Worm (Caenorhabditis elegans) whole organism, L1 larva: ENCODE results near the gene eng-1.

Experiments
- C16A3.4 ChIP-seq: fragments of 150-350 bp; optimal IDR thresholded peaks from 2 replicates; lab custom pipeline; 2014; ENCODE audit warnings: missing biosample characterization, missing genetic modification characterization
- C34B4.2 ChIP-seq: sonication (generic microtip); optimal IDR thresholded peaks from 2 replicates; lab custom pipeline; 2017; ENCODE audit warnings: mild to moderate bottlenecking, missing genetic modification characterization, missing compliant biosample characterization
- Y116A8C.19 ChIP-seq: sonication (generic microtip); optimal IDR thresholded peaks from 2 replicates; lab custom pipeline; 2016; ENCODE audit warnings: missing compliant biosample characterization, missing genetic modification characterization, borderline replicate concordance
- aha-1 ChIP-seq: fragments of 150-350 bp; optimal IDR thresholded peaks from 2 replicates; lab custom pipeline; 2014; ENCODE audit warnings: missing biosample characterization, missing genetic modification characterization
- alr-1 ChIP-seq: fragments of 200-800 bp; sonication (Bioruptor generic); optimal IDR thresholded peaks from 2 replicates; lab custom pipeline; 2018; ENCODE audit warnings: borderline replicate concordance, mild to moderate bottlenecking, missing genetic modification characterization, missing compliant biosample characterization
- blmp-1 ChIP-seq: fragments of 150-350 bp; optimal IDR thresholded peaks from 2 replicates; lab custom pipeline; 2014; ENCODE audit warnings: missing biosample characterization, missing genetic modification characterization
- ceh-8 ChIP-seq: fragments of 200-800 bp; sonication (Bioruptor generic); optimal IDR thresholded peaks from 2 replicates; lab custom pipeline; 2018; ENCODE audit warnings: mild to moderate bottlenecking, missing genetic modification characterization, moderate library complexity, missing compliant biosample characterization
- ceh-82 ChIP-seq, 3 experiments: fragments of 150-350 bp in 1 of 3; sonication (generic microtip) in 2 of 3; optimal IDR thresholded peaks; 2 replicates each; lab custom pipeline; 2014 to 2017; ENCODE audit warnings: missing biosample characterization in 3 of 3, missing genetic modification characterization in 3 of 3
- dpl-1 ChIP-seq, 3 experiments: fragments of 150-350 bp in 2 of 3; sonication (generic microtip) in 1 of 3; optimal IDR thresholded peaks; 2 replicates each; lab custom pipeline; 2014 to 2017; ENCODE audit warnings: missing biosample characterization in 3 of 3, missing genetic modification characterization in 3 of 3, missing genetic modification reagents in 3 of 3
- dsc-1 ChIP-seq: sonication (generic microtip); optimal IDR thresholded peaks from 2 replicates; lab custom pipeline; 2016; ENCODE audit warnings: mild to moderate bottlenecking, missing genetic modification characterization, missing compliant biosample characterization
- efl-1 ChIP-seq, 4 experiments: fragments of 150-350 bp; optimal IDR thresholded peaks in 3 of 4; peaks in 1 of 4; 1 replicate in 1 of 4; 2 replicates in 3 of 4; lab custom pipeline; 2014; ENCODE audit warnings: missing biosample characterization in 2 of 4, missing genetic modification characterization in 2 of 4, missing genetic modification reagents in 2 of 4
- efl-3 ChIP-seq: fragments of 200-800 bp; sonication (Bioruptor generic); optimal IDR thresholded peaks from 2 replicates; lab custom pipeline; 2018; ENCODE audit warnings: mild to moderate bottlenecking, missing genetic modification characterization, missing compliant biosample characterization
- elt-2 ChIP-seq: sonication (generic microtip); optimal IDR thresholded peaks from 2 replicates; lab custom pipeline; 2016; ENCODE audit warnings: missing genetic modification characterization, mild to moderate bottlenecking, inconsistent platforms, missing compliant biosample characterization, missing genetic modification reagents
- elt-3 ChIP-seq, 6 experiments: fragments of 150-350 bp in 1 of 6; sonication (generic microtip); optimal IDR thresholded peaks; 2 replicates each; lab custom pipeline; 2017 to 2018; ENCODE audit warnings: missing biosample characterization in 6 of 6, missing genetic modification characterization in 6 of 6, inconsistent platforms in 1 of 6
- ets-5 ChIP-seq: fragments of 200-800 bp; sonication (Bioruptor generic); IDR thresholded peaks from 2 replicates; pipeline ENCODE4 v1.3.6; 2022; ENCODE audit warnings: missing genetic modification characterization, missing compliant biosample characterization
- fkh-10 ChIP-seq: sonication (generic microtip); optimal IDR thresholded peaks from 2 replicates; lab custom pipeline; 2017; ENCODE audit warnings: missing biosample characterization, missing genetic modification reagents, missing genetic modification characterization
- fkh-4 ChIP-seq: sonication (generic microtip); optimal IDR thresholded peaks from 2 replicates; lab custom pipeline; 2016; ENCODE audit warnings: missing compliant biosample characterization, missing genetic modification characterization, borderline replicate concordance
- fkh-8 ChIP-seq: sonication (generic microtip); optimal IDR thresholded peaks from 2 replicates; lab custom pipeline; 2016; ENCODE audit warnings: mild to moderate bottlenecking, missing genetic modification characterization, missing compliant biosample characterization
- fos-1 ChIP-seq: fragments of 150-350 bp; optimal IDR thresholded peaks from 2 replicates; lab custom pipeline; 2014; ENCODE audit warnings: missing biosample characterization, missing genetic modification characterization
- hlh-17 ChIP-seq: fragments of 200-800 bp; sonication (Bioruptor generic); optimal IDR thresholded peaks from 2 replicates; lab custom pipeline; 2018; ENCODE audit warnings: missing genetic modification characterization, mild to moderate bottlenecking, missing compliant biosample characterization, moderate library complexity, borderline replicate concordance
- hlh-4 ChIP-seq: sonication (generic microtip); optimal IDR thresholded peaks from 2 replicates; lab custom pipeline; 2016; ENCODE audit warnings: mild to moderate bottlenecking, missing genetic modification characterization, missing compliant biosample characterization
- isw-1 ChIP-seq: fragments of 200-800 bp; sonication (Bioruptor generic); IDR thresholded peaks from 2 replicates; pipeline ENCODE4 v1.3.6; 2022; ENCODE audit warnings: missing genetic modification characterization, missing compliant biosample characterization
- jun-1 ChIP-seq: fragments of 150-350 bp; optimal IDR thresholded peaks from 2 replicates; lab custom pipeline; 2014; ENCODE audit warnings: missing biosample characterization, missing genetic modification reagents, missing genetic modification characterization
- lin-13 ChIP-seq: fragments of 150-350 bp; optimal IDR thresholded peaks from 2 replicates; lab custom pipeline; 2014; ENCODE audit warnings: missing biosample characterization, missing genetic modification reagents, missing genetic modification characterization
- lin-14 ChIP-seq: fragments of 200-800 bp; sonication (Bioruptor generic); optimal IDR thresholded peaks from 2 replicates; lab custom pipeline; 2018; ENCODE audit warnings: mild to moderate bottlenecking, missing genetic modification characterization, moderate library complexity, missing compliant biosample characterization
- lsy-2 ChIP-seq, 2 experiments: fragments of 150-350 bp; optimal IDR thresholded peaks; 2 replicates each; lab custom pipeline; 2014; ENCODE audit warnings: missing biosample characterization in 2 of 2, missing genetic modification characterization in 2 of 2
- mdl-1 ChIP-seq, 2 experiments: fragments of 150-350 bp; optimal IDR thresholded peaks; 2 replicates each; lab custom pipeline; 2014 to 2017; ENCODE audit warnings: missing biosample characterization in 2 of 2, missing genetic modification characterization in 2 of 2, inconsistent platforms in 1 of 2
- mep-1 ChIP-seq: fragments of 150-350 bp; optimal IDR thresholded peaks from 2 replicates; lab custom pipeline; 2014; ENCODE audit warnings: missing biosample characterization, missing genetic modification characterization
- nhr-11 ChIP-seq: fragments of 150-350 bp; optimal IDR thresholded peaks from 2 replicates; lab custom pipeline; 2014; ENCODE audit warnings: missing biosample characterization, missing genetic modification characterization
- nhr-19 ChIP-seq: fragments of 200-800 bp; sonication (Bioruptor generic); conservative IDR thresholded peaks from 2 replicates; pipeline ENCODE4 v1.3.6; 2022; ENCODE audit warnings: missing genetic modification characterization, missing compliant biosample characterization
- nhr-20 ChIP-seq: sonication (generic microtip); optimal IDR thresholded peaks from 2 replicates; lab custom pipeline; 2016; ENCODE audit warnings: mild to moderate bottlenecking, missing genetic modification characterization, missing compliant biosample characterization
- nhr-237 ChIP-seq: fragments of 150-350 bp; optimal IDR thresholded peaks from 2 replicates; lab custom pipeline; 2014; ENCODE audit warnings: missing biosample characterization, missing genetic modification characterization
- nhr-28 ChIP-seq: fragments of 150-350 bp; optimal IDR thresholded peaks from 2 replicates; lab custom pipeline; 2014; ENCODE audit warnings: missing biosample characterization, missing genetic modification characterization
- nhr-47 ChIP-seq: sonication (generic microtip); optimal IDR thresholded peaks from 2 replicates; lab custom pipeline; 2016; ENCODE audit warnings: mild to moderate bottlenecking, missing genetic modification characterization, moderate library complexity, missing compliant biosample characterization
- nhr-71 ChIP-seq: sonication (generic microtip); optimal IDR thresholded peaks from 2 replicates; lab custom pipeline; 2016; ENCODE audit warnings: mild to moderate bottlenecking, missing genetic modification characterization, moderate library complexity, missing compliant biosample characterization
- nhr-76 ChIP-seq: sonication (generic microtip); optimal IDR thresholded peaks from 2 replicates; lab custom pipeline; 2017; ENCODE audit warnings: missing biosample characterization, missing genetic modification characterization
- nhr-84 ChIP-seq: sonication (generic microtip); optimal IDR thresholded peaks from 2 replicates; lab custom pipeline; 2017; ENCODE audit warnings: missing biosample characterization, missing genetic modification characterization
- nhr-90 ChIP-seq: sonication (generic microtip); optimal IDR thresholded peaks from 2 replicates; lab custom pipeline; 2016; ENCODE audit warnings: mild to moderate bottlenecking, missing genetic modification characterization, missing compliant biosample characterization; ENCODE audit not compliant: poor library complexity
- pqm-1 ChIP-seq: sonication (generic microtip); optimal IDR thresholded peaks from 3 replicates; lab custom pipeline; 2017; ENCODE audit warnings: missing biosample characterization, missing genetic modification characterization
- rnt-1 ChIP-seq: sonication (generic microtip); optimal IDR thresholded peaks from 2 replicates; lab custom pipeline; 2016; ENCODE audit warnings: mild to moderate bottlenecking, missing genetic modification characterization, moderate library complexity, missing compliant biosample characterization
- skn-1 ChIP-seq: fragments of 150-350 bp; optimal IDR thresholded peaks from 2 replicates; lab custom pipeline; 2014; ENCODE audit warnings: missing biosample characterization, missing genetic modification characterization
- snu-23 ChIP-seq: sonication (generic microtip); optimal IDR thresholded peaks from 2 replicates; lab custom pipeline; 2016; ENCODE audit warnings: missing genetic modification characterization, missing compliant biosample characterization
- sptf-1 ChIP-seq: fragments of 150-350 bp; optimal IDR thresholded peaks from 2 replicates; lab custom pipeline; 2014; ENCODE audit warnings: missing biosample characterization, missing genetic modification characterization
- sup-37 ChIP-seq: fragments of 200-800 bp; sonication (Bioruptor generic); optimal IDR thresholded peaks from 2 replicates; lab custom pipeline; 2018; ENCODE audit warnings: mild to moderate bottlenecking, missing genetic modification characterization, missing compliant biosample characterization
- swsn-7 ChIP-seq: sonication (generic microtip); optimal IDR thresholded peaks from 2 replicates; lab custom pipeline; 2016; ENCODE audit warnings: missing genetic modification characterization, missing compliant biosample characterization
- tbx-2 ChIP-seq: sonication (generic microtip); optimal IDR thresholded peaks from 2 replicates; lab custom pipeline; 2016; ENCODE audit warnings: missing genetic modification characterization, missing compliant biosample characterization
- unc-30 ChIP-seq: sonication (generic microtip); optimal IDR thresholded peaks from 2 replicates; lab custom pipeline; 2017; ENCODE audit warnings: missing biosample characterization, missing genetic modification characterization
- unc-86 ChIP-seq: sonication (generic microtip); optimal IDR thresholded peaks from 2 replicates; lab custom pipeline; 2016; ENCODE audit warnings: missing genetic modification characterization, missing compliant biosample characterization
- unc-98 ChIP-seq: fragments of 200-800 bp; sonication (Bioruptor generic); IDR thresholded peaks from 2 replicates; pipeline ENCODE4 v1.3.6; 2022; ENCODE audit warnings: missing genetic modification characterization, missing compliant biosample characterization
- vab-15 ChIP-seq: sonication (generic microtip); optimal IDR thresholded peaks from 2 replicates; lab custom pipeline; 2017; ENCODE audit warnings: missing genotype, mild to moderate bottlenecking, missing genetic modification characterization, missing compliant biosample characterization
- xbp-1 ChIP-seq: sonication (generic microtip); optimal IDR thresholded peaks from 2 replicates; lab custom pipeline; 2016; ENCODE audit warnings: missing genetic modification characterization, missing compliant biosample characterization
- zag-1 ChIP-seq: fragments of 150-350 bp; optimal IDR thresholded peaks from 2 replicates; lab custom pipeline; 2014; ENCODE audit warnings: missing biosample characterization, missing genetic modification characterization
- ztf-4 ChIP-seq: fragments of 150-350 bp; optimal IDR thresholded peaks from 2 replicates; lab custom pipeline; 2014; ENCODE audit warnings: missing biosample characterization, missing genetic modification characterization

The eng-1 gene

DNA sequence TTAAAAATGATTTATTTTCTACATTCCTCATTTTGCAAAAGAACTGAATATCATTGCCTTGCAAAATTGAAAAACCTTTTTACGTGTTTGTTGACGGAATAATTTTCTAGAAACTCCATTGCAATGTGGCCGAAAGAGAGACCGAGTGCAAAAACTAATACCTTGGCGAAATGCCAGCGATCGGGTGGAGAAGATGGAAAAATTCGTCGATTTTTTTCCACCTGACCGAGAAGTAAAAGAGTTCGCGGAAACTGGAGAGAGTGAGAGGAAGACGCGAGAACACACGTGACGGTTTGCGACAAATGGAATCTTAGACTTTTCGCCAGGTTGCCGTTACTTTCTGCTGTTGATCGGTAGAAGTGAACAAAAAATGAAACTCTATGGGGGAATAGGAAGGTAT, 26.6 kb downstream of the eng-1 start:
- peak; percentile 37 for TF ChIP-seq fkh-8 (tag; lab: Kevin White, UChicago)
- no peak for TF ChIP-seq ztf-4
- no peak for TF ChIP-seq zag-1 (tag; lab: Kevin White, UChicago)
- TF ChIP-seq efl-1 (optimal IDR thresholded peaks at IDR 0.05; lab: Kevin White, UChicago): peak in 1 of 2 experiments; percentile 17
- TF ChIP-seq efl-1 (GFP tag; optimal IDR thresholded peaks at IDR 0.05 in 1 of 2; lab: Kevin White, UChicago): peak; percentile 16 to 53
- no peak for TF ChIP-seq aha-1
- TF ChIP-seq mep-1 (tag; lab: Kevin White, UChicago): peak; percentile 52
- peak; percentile 78 for TF ChIP-seq nhr-71 (tag; lab: Kevin White, UChicago)
- TF ChIP-seq C34B4.2 (tag; lab: Kevin White, UChicago): no peak
- TF ChIP-seq lsy-2 (tag; optimal IDR thresholded peaks at IDR 0.05; lab: Kevin White, UChicago): peak in 1 of 2 experiments; percentile 74
- TF ChIP-seq lin-14 (GFP tag; lab: Kevin White, UChicago): peak; percentile 83
- peak in 2 of 3 experiments; percentile 31 to 37 for TF ChIP-seq dpl-1 (GFP tag; optimal IDR thresholded peaks at IDR 0.05; lab: Kevin White, UChicago)
- TF ChIP-seq dsc-1 (tag; lab: Kevin White, UChicago): peak; percentile 11
- TF ChIP-seq fkh-4 (tag; lab: Kevin White, UChicago): no peak
- TF ChIP-seq unc-98 (GFP tag; lab: Robert Waterston, UW): no peak
- no peak for TF ChIP-seq fos-1
- TF ChIP-seq hlh-17 (GFP tag; lab: Kevin White, UChicago): no peak
- no peak for TF ChIP-seq sptf-1 (tag; lab: Kevin White, UChicago)
- TF ChIP-seq lin-13: peak; percentile 46
- no peak for TF ChIP-seq fkh-10 (GFP tag; lab: Kevin White, UChicago)
- TF ChIP-seq mdl-1 (tag; optimal IDR thresholded peaks at IDR 0.05; lab: Kevin White, UChicago): peak in 1 of 2 experiments; percentile 92
- no peak for TF ChIP-seq alr-1 (tag; lab: Kevin White, UChicago)
- TF ChIP-seq nhr-20 (tag; lab: Kevin White, UChicago): peak; percentile 77
- no peak for TF ChIP-seq hlh-4 (tag; lab: Kevin White, UChicago)
- peak; percentile 7 for TF ChIP-seq xbp-1 (tag; lab: Kevin White, UChicago)
- TF ChIP-seq ets-5 (GFP tag; lab: Robert Waterston, UW): no peak
- no peak for TF ChIP-seq efl-3
- TF ChIP-seq isw-1 (GFP tag; lab: Robert Waterston, UW): no peak
- peak in 1 of 6 experiments; percentile 64 for TF ChIP-seq elt-3 (tag; optimal IDR thresholded peaks at IDR 0.05; lab: Kevin White, UChicago)
- no peak for TF ChIP-seq unc-30 (tag; lab: Kevin White, UChicago)
- no peak for TF ChIP-seq nhr-28
- no peak for TF ChIP-seq nhr-76 (tag; lab: Kevin White, UChicago)
- TF ChIP-seq sup-37 (GFP tag; lab: Kevin White, UChicago): no peak
- peak; percentile 49 for TF ChIP-seq nhr-90 (tag; lab: Kevin White, UChicago)
- TF ChIP-seq snu-23 (GFP tag; lab: Kevin White, UChicago): peak; percentile 78
- TF ChIP-seq Y116A8C.19 (tag; lab: Kevin White, UChicago): no peak
- peak; percentile 46 for TF ChIP-seq tbx-2 (tag; lab: Kevin White, UChicago)
- peak; percentile 26 for TF ChIP-seq rnt-1 (tag; lab: Kevin White, UChicago)
- TF ChIP-seq jun-1 (tag; lab: Kevin White, UChicago): no peak
- peak; percentile 87 for TF ChIP-seq blmp-1 (tag; lab: Kevin White, UChicago)
- no peak for TF ChIP-seq ceh-8 (GFP tag; lab: Kevin White, UChicago)
- peak; percentile 33 for TF ChIP-seq skn-1 (tag; lab: Kevin White, UChicago)
- TF ChIP-seq nhr-47 (tag; lab: Kevin White, UChicago): peak; percentile 59
- TF ChIP-seq elt-2 (tag; lab: Kevin White, UChicago): no peak
- peak in 1 of 3 experiments; percentile 20 for TF ChIP-seq ceh-82 (tag; optimal IDR thresholded peaks at IDR 0.05; lab: Kevin White, UChicago)
- TF ChIP-seq nhr-237 (tag; lab: Kevin White, UChicago): no peak
- TF ChIP-seq C16A3.4 (tag; lab: Kevin White, UChicago): peak; percentile 44
- TF ChIP-seq pqm-1: no peak
- no peak for TF ChIP-seq nhr-11 (tag; lab: Kevin White, UChicago)
- no peak for TF ChIP-seq nhr-84 (tag; lab: Kevin White, UChicago)
- TF ChIP-seq nhr-19 (GFP tag; lab: Robert Waterston, UW): peak; percentile 58
- TF ChIP-seq vab-15 (tag; lab: Kevin White, UChicago): no peak
- TF ChIP-seq unc-86 (tag; lab: Kevin White, UChicago): no peak
- TF ChIP-seq swsn-7: peak; percentile 21
